Fruit fly (Drosophila melanogaster) whole organism, embryonic: ENCODE measurements around the gene Arl5.

Source experiments
- Atf6 ChIP-seq: fragments of 200-800 bp; sonication (Bioruptor generic); IDR thresholded peaks from 2 replicates; pipeline ENCODE4 v1.3.6; 2022; ENCODE audit warnings: missing biosample characterization, missing genetic modification characterization
- Bgb ChIP-seq: fragments of 200-800 bp; sonication (Bioruptor generic); IDR thresholded peaks from 2 replicates; pipeline ENCODE4 v1.3.6; 2022; ENCODE audit warnings: missing biosample characterization, missing genetic modification characterization; ENCODE audit not compliant: partially characterized antibody
- CG10267 ChIP-seq: fragments of 200-800 bp; sonication (Bioruptor generic); optimal IDR thresholded peaks from 2 replicates; lab custom pipeline; 2018; ENCODE audit warnings: missing biosample characterization, mild to moderate bottlenecking, missing genetic modification characterization, moderate library complexity
- CG11247 ChIP-seq: fragments of 200-800 bp; sonication (Bioruptor generic); IDR thresholded peaks from 2 replicates; pipeline ENCODE4 v1.3.6; 2022; ENCODE audit warnings: missing biosample characterization, missing genetic modification characterization
- CG11398 ChIP-seq: fragments of 200-800 bp; sonication (Bioruptor generic); optimal IDR thresholded peaks from 2 replicates; lab custom pipeline; 2016; ENCODE audit warnings: missing biosample characterization, missing genetic modification characterization
- CG12236 ChIP-seq: fragments of 200-800 bp; sonication (Bioruptor generic); optimal IDR thresholded peaks from 2 replicates; lab custom pipeline; 2016; ENCODE audit warnings: missing biosample characterization, missing genetic modification characterization
- CG12391 ChIP-seq: fragments of 200-800 bp; sonication (Bioruptor generic); optimal IDR thresholded peaks from 3 replicates; lab custom pipeline; 2018; ENCODE audit warnings: missing biosample characterization, mild to moderate bottlenecking, missing genetic modification characterization, moderate library complexity
- CG17912 ChIP-seq: fragments of 200-800 bp; sonication (Bioruptor generic); optimal IDR thresholded peaks from 2 replicates; lab custom pipeline; 2018; ENCODE audit warnings: missing biosample characterization, mild to moderate bottlenecking, missing genetic modification characterization
- CG3281 ChIP-seq: fragments of 200-800 bp; sonication (Bioruptor generic); optimal IDR thresholded peaks from 3 replicates; lab custom pipeline; 2017; ENCODE audit warnings: missing biosample characterization, mild to moderate bottlenecking, missing genetic modification characterization
- CG7271 ChIP-seq: fragments of 200-800 bp; sonication (Bioruptor generic); optimal IDR thresholded peaks from 2 replicates; lab custom pipeline; 2018; ENCODE audit warnings: missing biosample characterization, mild to moderate bottlenecking, missing genetic modification characterization, moderate library complexity
- CG7963 ChIP-seq: fragments of 200-800 bp; sonication (Bioruptor generic); IDR thresholded peaks from 3 replicates; pipeline ENCODE4 v1.3.6; 2022; ENCODE audit warnings: missing biosample characterization, missing genetic modification characterization; ENCODE audit not compliant: partially characterized antibody
- CG7987 ChIP-seq: fragments of 200-800 bp; sonication (Bioruptor generic); optimal IDR thresholded peaks from 2 replicates; lab custom pipeline; 2018; ENCODE audit warnings: missing biosample characterization, mild to moderate bottlenecking, missing genetic modification characterization, moderate library complexity
- CG8388 ChIP-seq: fragments of 200-800 bp; sonication (Bioruptor generic); optimal IDR thresholded peaks from 2 replicates; lab custom pipeline; 2019; ENCODE audit warnings: missing biosample characterization, mild to moderate bottlenecking, missing genetic modification characterization, moderate library complexity
- CG8765 ChIP-seq: fragments of 200-800 bp; sonication (Bioruptor generic); IDR thresholded peaks from 2 replicates; pipeline ENCODE4 v1.3.6; 2022; ENCODE audit warnings: missing biosample characterization, missing genetic modification characterization
- CG9609 ChIP-seq: fragments of 200-800 bp; sonication (Bioruptor generic); optimal IDR thresholded peaks from 3 replicates; lab custom pipeline; 2016; ENCODE audit warnings: missing biosample characterization, missing genetic modification characterization
- Chrac-16 ChIP-seq: fragments of 200-800 bp; sonication (Bioruptor generic); optimal IDR thresholded peaks from 3 replicates; lab custom pipeline; 2016; ENCODE audit warnings: missing biosample characterization, missing genetic modification characterization
- D19B ChIP-seq: fragments of 200-800 bp; sonication (Bioruptor generic); optimal IDR thresholded peaks from 2 replicates; lab custom pipeline; 2017; ENCODE audit warnings: missing biosample characterization, mild to moderate bottlenecking, missing genetic modification characterization
- Eip74EF ChIP-seq, 2 experiments: fragments of 200-800 bp in 1 of 2; fragments of >200 bp in 1 of 2; sonication (Bioruptor generic) in 1 of 2; optimal IDR thresholded peaks; 2 replicates each; lab custom pipeline; 2017 to 2019; ENCODE audit warnings: missing biosample characterization in 2 of 2, missing genetic modification characterization in 2 of 2, mild to moderate bottlenecking in 1 of 2, moderate library complexity in 1 of 2
- Hr39 ChIP-seq: fragments of >200 bp; optimal IDR thresholded peaks from 2 replicates; lab custom pipeline; 2017
- Meics ChIP-seq: fragments of 200-800 bp; sonication (Bioruptor generic); optimal IDR thresholded peaks from 2 replicates; lab custom pipeline; 2017; ENCODE audit warnings: missing biosample characterization, mild to moderate bottlenecking, missing genetic modification characterization
- Mes4 ChIP-seq: fragments of 200-800 bp; sonication (Bioruptor generic); optimal IDR thresholded peaks from 2 replicates; lab custom pipeline; 2016; ENCODE audit warnings: missing biosample characterization, missing genetic modification characterization
- Myb ChIP-seq: fragments of 200-800 bp; sonication (Bioruptor generic); optimal IDR thresholded peaks from 2 replicates; lab custom pipeline; 2016; ENCODE audit warnings: missing biosample characterization, missing genetic modification characterization
- Oaz ChIP-seq: fragments of 200-800 bp; sonication (Bioruptor generic); IDR thresholded peaks from 2 replicates; pipeline ENCODE4 v1.3.6; 2022; ENCODE audit warnings: missing biosample characterization, missing genetic modification characterization
- ato ChIP-seq: fragments of 200-800 bp; sonication (Bioruptor generic); IDR thresholded peaks from 2 replicates; pipeline ENCODE4 v1.3.6; 2022; ENCODE audit warnings: missing biosample characterization, missing genetic modification characterization; ENCODE audit not compliant: partially characterized antibody
- bowl ChIP-seq: fragments of 200-800 bp; sonication (Bioruptor generic); IDR thresholded peaks from 2 replicates; pipeline ENCODE4 v1.3.6; 2022; ENCODE audit warnings: missing biosample characterization, missing genetic modification characterization
- bsh ChIP-seq, 2 experiments: fragments of 200-800 bp; sonication (Bioruptor generic); optimal IDR thresholded peaks; 2 replicates each; lab custom pipeline; 2017 to 2018; ENCODE audit warnings: mild to moderate bottlenecking in 2 of 2, missing biosample characterization in 2 of 2, missing genetic modification characterization in 2 of 2, moderate library complexity in 1 of 2
- da ChIP-seq: fragments of 200-800 bp; sonication (Bioruptor generic); optimal IDR thresholded peaks from 2 replicates; lab custom pipeline; 2016; ENCODE audit warnings: missing biosample characterization, missing genetic modification characterization
- dimm ChIP-seq: fragments of 200-800 bp; sonication (Bioruptor generic); IDR thresholded peaks from 2 replicates; pipeline ENCODE4 v1.3.6; 2022; ENCODE audit warnings: missing biosample characterization, missing genetic modification characterization
- dpn ChIP-seq, 2 experiments: fragments of 200-800 bp; sonication (Bioruptor generic); optimal IDR thresholded peaks; 3 replicates each; lab custom pipeline; 2016; ENCODE audit warnings: missing biosample characterization in 2 of 2, missing genetic modification characterization in 2 of 2
- fu2 ChIP-seq: fragments of 200-800 bp; sonication (Bioruptor generic); optimal IDR thresholded peaks from 2 replicates; lab custom pipeline; 2016; ENCODE audit warnings: missing biosample characterization, missing genetic modification characterization
- gcm2 ChIP-seq: fragments of 200-800 bp; sonication (Bioruptor generic); optimal IDR thresholded peaks from 2 replicates; lab custom pipeline; 2016; ENCODE audit warnings: missing biosample characterization, missing genetic modification characterization
- grn ChIP-seq: fragments of 200-800 bp; sonication (Bioruptor generic); optimal IDR thresholded peaks from 3 replicates; lab custom pipeline; 2017; ENCODE audit warnings: missing biosample characterization, missing genetic modification characterization
- ham ChIP-seq: fragments of 200-800 bp; sonication (Bioruptor generic); IDR thresholded peaks from 2 replicates; pipeline ENCODE4 v1.3.6; 2022; ENCODE audit warnings: missing biosample characterization, missing genetic modification characterization
- ken ChIP-seq: fragments of 200-800 bp; sonication (Bioruptor generic); IDR thresholded peaks from 3 replicates; pipeline ENCODE4 v1.3.6; 2022; ENCODE audit warnings: missing biosample characterization, missing genetic modification characterization
- lov ChIP-seq, 2 experiments: fragments of 200-800 bp in 1 of 2; fragments of >200 bp in 1 of 2; sonication (Bioruptor generic) in 1 of 2; IDR thresholded peaks in 1 of 2; optimal IDR thresholded peaks in 1 of 2; 2 replicates in 1 of 2; 3 replicates in 1 of 2; pipeline versions ENCODE4 v1.3.6 to Lab custom; 2017 to 2022; ENCODE audit warnings: missing biosample characterization in 1 of 2, missing genetic modification characterization in 1 of 2
- odd ChIP-seq: fragments of 200-800 bp; sonication (Bioruptor generic); optimal IDR thresholded peaks from 2 replicates; lab custom pipeline; 2017; ENCODE audit warnings: missing biosample characterization, mild to moderate bottlenecking, missing genetic modification characterization
- onecut ChIP-seq: fragments of 200-800 bp; sonication (Bioruptor generic); IDR thresholded peaks from 2 replicates; pipeline ENCODE4 v1.3.6; 2022; ENCODE audit warnings: missing biosample characterization, missing genetic modification characterization
- pb ChIP-seq: fragments of 200-800 bp; sonication (Bioruptor generic); optimal IDR thresholded peaks from 3 replicates; lab custom pipeline; 2016; ENCODE audit warnings: missing biosample characterization, missing genetic modification characterization
- prd ChIP-seq, 3 experiments: fragments of >200 bp in 2 of 3; fragments of 200-800 bp in 1 of 3; sonication (Bioruptor generic) in 1 of 3; optimal IDR thresholded peaks in 2 of 3; IDR thresholded peaks in 1 of 3; 2 replicates in 2 of 3; 3 replicates in 1 of 3; pipeline versions ENCODE4 v1.3.6 to Lab custom; 2017 to 2022; ENCODE audit warnings: missing biosample characterization in 1 of 3, missing genetic modification characterization in 1 of 3
- psq ChIP-seq: fragments of 200-800 bp; sonication (Bioruptor generic); optimal IDR thresholded peaks from 2 replicates; lab custom pipeline; 2017; ENCODE audit warnings: missing biosample characterization, missing genetic modification characterization
- pum ChIP-seq: fragments of 200-800 bp; sonication (Bioruptor generic); optimal IDR thresholded peaks from 2 replicates; lab custom pipeline; 2016; ENCODE audit warnings: missing biosample characterization, missing genetic modification characterization
- sna ChIP-seq: fragments of 200-800 bp; sonication (Bioruptor generic); IDR thresholded peaks from 2 replicates; pipeline ENCODE4 v1.3.6; 2022; ENCODE audit warnings: missing biosample characterization, missing genetic modification characterization; ENCODE audit not compliant: partially characterized antibody
- so ChIP-seq: fragments of 200-800 bp; sonication (Bioruptor generic); IDR thresholded peaks from 3 replicates; pipeline ENCODE4 v1.3.6; 2022; ENCODE audit warnings: missing biosample characterization, missing genetic modification characterization
- sug ChIP-seq: fragments of 200-800 bp; optimal IDR thresholded peaks from 2 replicates; lab custom pipeline; 2019; ENCODE audit warnings: missing biosample characterization, mild to moderate bottlenecking, missing genetic modification characterization, moderate library complexity
- unc-4 ChIP-seq: fragments of 200-800 bp; sonication (Bioruptor generic); IDR thresholded peaks from 2 replicates; pipeline ENCODE4 v1.3.6; 2022; ENCODE audit warnings: missing biosample characterization, missing genetic modification characterization; ENCODE audit not compliant: partially characterized antibody
- z ChIP-seq: fragments of 200-800 bp; sonication (Bioruptor generic); IDR thresholded peaks from 3 replicates; pipeline ENCODE4 v1.3.6; 2022; ENCODE audit warnings: missing biosample characterization, missing genetic modification characterization
- zen ChIP-seq: fragments of 200-800 bp; sonication (Bioruptor generic); optimal IDR thresholded peaks from 3 replicates; lab custom pipeline; 2018; ENCODE audit warnings: missing biosample characterization, mild to moderate bottlenecking, missing genetic modification characterization, moderate library complexity

Gene Arl5

DNA sequence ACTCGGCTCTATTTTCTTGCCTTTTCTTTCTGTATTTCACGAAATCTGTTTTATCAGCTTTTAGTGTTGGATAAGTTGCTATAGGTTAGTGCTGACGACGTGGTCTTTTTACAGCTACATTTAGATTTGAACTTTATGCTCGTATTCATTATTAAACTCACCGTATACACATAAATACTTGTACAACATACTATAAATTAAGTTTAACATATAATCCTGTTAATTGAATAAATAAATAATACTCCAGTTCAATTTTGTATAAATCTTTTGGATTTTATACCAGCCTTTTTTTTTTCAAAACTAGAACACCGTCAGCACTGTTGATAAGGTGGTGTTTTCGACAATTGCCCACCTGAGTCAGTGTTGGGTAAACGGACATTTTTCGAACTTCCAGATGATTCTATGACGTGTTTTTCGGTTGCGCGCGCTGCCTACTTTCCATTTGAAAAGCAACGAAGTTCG is 9.3 kb upstream of the Arl5 start, which contains the start of gene BI-1 (continued):
- no peak for TF ChIP-seq ato (GFP tag; lab: Robert Waterston, UW)
- TF ChIP-seq CG7987 (GFP tag; lab: Kevin White, UChicago), result peak; percentile 7
- TF ChIP-seq sug, result peak; percentile 88
- TF ChIP-seq so (GFP tag; lab: Robert Waterston, UW), result no peak
- TF ChIP-seq Meics (GFP tag; lab: Kevin White, UChicago), result peak; percentile 76
- TF ChIP-seq prd (optimal IDR thresholded peaks at IDR 0.05; lab: Kevin White, UChicago), result no peak
- peak; percentile 58; the same call in 2 of the 3 replicates for TF ChIP-seq prd (GFP tag; IDR thresholded peaks at IDR 0.05; lab: Robert Waterston, UW)
- TF ChIP-seq CG10267, result peak; percentile 100
- no peak for TF ChIP-seq CG11398 (GFP tag; lab: Kevin White, UChicago)
- TF ChIP-seq grn (GFP tag; lab: Kevin White, UChicago), result no peak
- TF ChIP-seq Myb (GFP tag; lab: Kevin White, UChicago), result peak; percentile 31
- TF ChIP-seq fu2 (GFP tag; lab: Kevin White, UChicago), result no peak
- no peak for TF ChIP-seq Oaz (GFP tag; lab: Robert Waterston, UW)
- no peak for TF ChIP-seq CG7963 (GFP tag; lab: Robert Waterston, UW)
- no peak; the same call in 1 of the 2 replicates for TF ChIP-seq Atf6 (GFP tag; lab: Robert Waterston, UW)
- TF ChIP-seq ken (GFP tag; lab: Robert Waterston, UW), result 0 out of 3 replicates have a peak, but pooled peaks have one; percentile 15
- TF ChIP-seq Eip74EF (GFP tag; optimal IDR thresholded peaks at IDR 0.05; lab: Kevin White, UChicago), result no peak
- no peak for TF ChIP-seq bowl (GFP tag; lab: Robert Waterston, UW)
- TF ChIP-seq sna, result no peak
- no peak; the same call in 1 of the 2 replicates for TF ChIP-seq onecut (GFP tag; lab: Robert Waterston, UW)
- TF ChIP-seq CG7271 (tag; lab: Kevin White, UChicago), result no peak
- TF ChIP-seq unc-4 (GFP tag; lab: Robert Waterston, UW), result no peak
- no peak for TF ChIP-seq CG8388
- no peak for TF ChIP-seq gcm2 (GFP tag; lab: Kevin White, UChicago)
- no peak for TF ChIP-seq z (GFP tag; lab: Robert Waterston, UW)
- TF ChIP-seq Chrac-16 (GFP tag; lab: Kevin White, UChicago), result peak; percentile 35
- no peak for TF ChIP-seq CG8765 (GFP tag; lab: Robert Waterston, UW)
- TF ChIP-seq Mes4 (GFP tag; lab: Kevin White, UChicago), result no peak
- no peak for TF ChIP-seq CG11247 (GFP tag; lab: Robert Waterston, UW)
- TF ChIP-seq bsh (GFP tag; optimal IDR thresholded peaks at IDR 0.05; lab: Kevin White, UChicago), result peak in 1 of 2 experiments; percentile 50
- TF ChIP-seq zen (tag; lab: Kevin White, UChicago), result peak; percentile 56
- peak; percentile 51 for TF ChIP-seq pum (GFP tag; lab: Kevin White, UChicago)
- TF ChIP-seq Hr39 (lab: Kevin White, UChicago), result no peak
- no peak for TF ChIP-seq lov (optimal IDR thresholded peaks at IDR 0.05; lab: Kevin White, UChicago)
- no peak for TF ChIP-seq lov (GFP tag; IDR thresholded peaks at IDR 0.05; lab: Robert Waterston, UW)

DNA sequence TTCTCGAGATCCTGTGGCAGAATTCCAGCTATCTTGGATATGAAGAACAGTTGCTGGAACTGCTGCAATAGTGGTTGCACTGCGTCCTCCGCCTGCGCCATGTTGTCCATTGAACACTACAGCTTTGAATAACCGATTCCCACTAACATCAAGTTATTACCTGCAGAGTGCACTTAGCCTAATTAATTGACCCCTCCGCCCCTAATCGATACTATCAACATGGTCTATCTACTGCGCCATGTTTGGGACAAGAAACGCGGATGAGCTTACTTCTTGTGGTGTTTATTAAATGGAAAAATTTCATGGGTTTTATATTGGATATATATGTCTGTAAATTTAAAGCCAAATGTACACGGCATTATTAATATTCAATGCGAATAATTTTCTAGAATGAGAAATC is 7.2 kb upstream of the Arl5 start, which contains the start of gene Gr66a:
Gene Gr66a, minus strand, starts transcription at position 101 of the 400 bp plus-strand sequence.
- TF ChIP-seq CG17912 (no peak), CG9609 (no peak), da (no peak), dpn (GFP tag; optimal IDR thresholded peaks at IDR 0.05; lab: Kevin White, UChicago) (no peak), pb (no peak), CG3281 (GFP tag; lab: Kevin White, UChicago) (no peak), CG12236 (no peak), CG11398 (GFP tag; lab: Kevin White, UChicago) (no peak), dimm (no peak), ham (no peak), odd (no peak), psq (GFP tag; lab: Kevin White, UChicago) (no peak), CG12391 (tag; lab: Kevin White, UChicago) (no peak), Bgb (GFP tag; lab: Robert Waterston, UW) (no peak), fu2 (GFP tag; lab: Kevin White, UChicago) (no peak), D19B (GFP tag; lab: Kevin White, UChicago) (no peak)
